Fruit fly (Drosophila melanogaster): ENCODE measurements around the gene rb.

dm6 chrX:4554718-4555117, 14.3 kb upstream of the rb start:
- TF ChIP-seq CG1621 (tag; optimal IDR thresholded peaks at IDR 0.05), result no peak
- no peak for TF ChIP-seq CG10669 (GFP tag; optimal IDR thresholded peaks at IDR 0.05)
- no peak for TF ChIP-seq CG31627 (GFP tag; optimal IDR thresholded peaks at IDR 0.05)
- no peak for TF ChIP-seq CG6808 (GFP tag; optimal IDR thresholded peaks at IDR 0.05)
- no peak for TF ChIP-seq CG6163 (GFP tag; IDR thresholded peaks at IDR 0.05)
